Comparison of ENCODE assay signal across 4 worm cellular contexts in genomic region chrX:11563663-11564062, ce11.
TF ChIP-seq lines count a peak whose summit lies in the region.

trpp-9 (plus strand) TSS chrX:11563923.

TF ChIP-seq in whole organism, L2 larva, 48 proteins besides CTCF, POLR2A, EP300 and RAD21 (continues in another document):
- TF ChIP-seq F13H6.1 (tag; optimal IDR thresholded peaks at IDR 0.05; lab: Kevin White, UChicago) (peak; percentile 47), alr-1 (tag; optimal IDR thresholded peaks at IDR 0.05; lab: Kevin White, UChicago) (no peak), nhr-77 (tag; optimal IDR thresholded peaks at IDR 0.05; lab: Kevin White, UChicago) (no peak), fos-1 (tag; optimal IDR thresholded peaks at IDR 0.05; lab: Kevin White, UChicago) (peak; percentile 42), Y55F3AM.14 (GFP tag; optimal IDR thresholded peaks at IDR 0.05; lab: Kevin White, UChicago) (no peak), lin-39 (tag; optimal IDR thresholded peaks at IDR 0.05; lab: Kevin White, UChicago) (no peak), lin-13 (GFP tag; optimal IDR thresholded peaks at IDR 0.05; lab: Kevin White, UChicago) (no peak), elt-3 (tag; optimal IDR thresholded peaks at IDR 0.05; lab: Kevin White, UChicago) (no peak), ZK546.5 (tag; optimal IDR thresholded peaks at IDR 0.05; lab: Kevin White, UChicago) (no peak), aly-2 (tag; optimal IDR thresholded peaks at IDR 0.05; lab: Kevin White, UChicago) (no peak), unc-39 (tag; optimal IDR thresholded peaks at IDR 0.05; lab: Kevin White, UChicago) (no peak), ceh-16 (tag; optimal IDR thresholded peaks at IDR 0.05; lab: Kevin White, UChicago) (no peak), sma-9 (GFP tag; optimal IDR thresholded peaks at IDR 0.05; lab: Kevin White, UChicago) (peak; percentile 61), sma-9 (tag; optimal IDR thresholded peaks at IDR 0.05; lab: Kevin White, UChicago) (no peak), unc-62 (GFP tag; optimal IDR thresholded peaks at IDR 0.05; lab: Kevin White, UChicago) (no peak), nhr-10 (tag; optimal IDR thresholded peaks at IDR 0.05; lab: Kevin White, UChicago) (no peak), snpc-4 (tag; optimal IDR thresholded peaks at IDR 0.05; lab: Kevin White, UChicago) (no peak), ztf-1 (GFP tag; conservative IDR thresholded peaks at IDR 0.05; lab: Robert Waterston, UW) (no peak), C34F6.9 (tag; optimal IDR thresholded peaks at IDR 0.05; lab: Kevin White, UChicago) (peak; percentile 61), mbf-1 (tag; optimal IDR thresholded peaks at IDR 0.05; lab: Kevin White, UChicago) (no peak), mab-5 (tag; optimal IDR thresholded peaks at IDR 0.05; lab: Kevin White, UChicago) (peak; percentile 9), ama-1 (optimal IDR thresholded peaks at IDR 0.05; lab: Kevin White, UChicago) (no peak), blmp-1 (tag; optimal IDR thresholded peaks at IDR 0.05; lab: Kevin White, UChicago; ENCODE audit: insufficient read depth) (peak; percentile 92), ceh-82 (tag; optimal IDR thresholded peaks at IDR 0.05; lab: Kevin White, UChicago) (no peak)

TF ChIP-seq in whole organism, L4 larva, 104 proteins besides CTCF, POLR2A, EP300 and RAD21 (continues in another document):
- no peak for TF ChIP-seq fkh-10 (GFP tag; optimal IDR thresholded peaks at IDR 0.05; lab: Kevin White, UChicago)
- TF ChIP-seq gei-8 (GFP tag; optimal IDR thresholded peaks at IDR 0.05; lab: Kevin White, UChicago) = no peak
- no peak for TF ChIP-seq php-3 (GFP tag; IDR thresholded peaks at IDR 0.05; lab: Robert Waterston, UW)
- TF ChIP-seq egl-27 (tag; optimal IDR thresholded peaks at IDR 0.05; lab: Kevin White, UChicago) = no peak
- peak; percentile 23 for TF ChIP-seq nhr-6 (tag; optimal IDR thresholded peaks at IDR 0.05; lab: Kevin White, UChicago)
- TF ChIP-seq nhr-10 (tag; optimal IDR thresholded peaks at IDR 0.05; lab: Kevin White, UChicago) = no peak
- TF ChIP-seq madf-5 (GFP tag; IDR thresholded peaks at IDR 0.05; lab: Robert Waterston, UW) = no peak
- TF ChIP-seq zfp-2 (tag; optimal IDR thresholded peaks at IDR 0.05; lab: Kevin White, UChicago) = no peak
- no peak for TF ChIP-seq ceh-32 (tag; optimal IDR thresholded peaks at IDR 0.05; lab: Kevin White, UChicago; ENCODE audit: poor library complexity)
- peak; percentile 97 for TF ChIP-seq hlh-30 (tag; optimal IDR thresholded peaks at IDR 0.05; lab: Kevin White, UChicago; ENCODE audit: insufficient read depth)
- TF ChIP-seq dve-1 (tag; optimal IDR thresholded peaks at IDR 0.05; lab: Kevin White, UChicago; ENCODE audit: insufficient read depth) = peak; percentile 47
- TF ChIP-seq dmd-8 (GFP tag; IDR thresholded peaks at IDR 0.05; lab: Robert Waterston, UW) = no peak
- TF ChIP-seq zip-2 (tag; optimal IDR thresholded peaks at IDR 0.05; lab: Kevin White, UChicago) = no peak
- peak in 1 of 2 experiments; percentile 96 for TF ChIP-seq unc-62 (GFP tag; optimal IDR thresholded peaks at IDR 0.05 in 1 of 2; lab: Kevin White, UChicago)
- no peak for TF ChIP-seq unc-62 (tag; optimal IDR thresholded peaks at IDR 0.05; lab: Kevin White, UChicago)
- TF ChIP-seq set-16 (GFP tag; IDR thresholded peaks at IDR 0.05; lab: Robert Waterston, UW) = no peak
- peak; percentile 71 for TF ChIP-seq hlh-11 (tag; optimal IDR thresholded peaks at IDR 0.05; lab: Kevin White, UChicago)
- no peak for TF ChIP-seq T20F7.1 (GFP tag; optimal IDR thresholded peaks at IDR 0.05; lab: Kevin White, UChicago)
- TF ChIP-seq Y5F2A.4 (GFP tag; optimal IDR thresholded peaks at IDR 0.05; lab: Kevin White, UChicago) = no peak
- TF ChIP-seq spr-3 (GFP tag; optimal IDR thresholded peaks at IDR 0.05; lab: Kevin White, UChicago) = no peak
- no peak for TF ChIP-seq ceh-28 (tag; optimal IDR thresholded peaks at IDR 0.05; lab: Kevin White, UChicago)
- peak in 1 of 2 experiments; percentile 7 for TF ChIP-seq daf-16 (GFP tag; optimal IDR thresholded peaks at IDR 0.05; lab: Kevin White, UChicago)
- no peak for TF ChIP-seq daf-16 (tag; optimal IDR thresholded peaks at IDR 0.05; lab: Kevin White, UChicago)
- TF ChIP-seq R02D3.7 (tag; optimal IDR thresholded peaks at IDR 0.05; lab: Kevin White, UChicago) = no peak
- TF ChIP-seq ctbp-1 (GFP tag; IDR thresholded peaks at IDR 0.05; lab: Robert Waterston, UW) = no peak

TF ChIP-seq in whole organism, late embryonic, 69 proteins besides CTCF, POLR2A, EP300 and RAD21 (continues in another document):
- no peak for TF ChIP-seq pqm-1 (tag; optimal IDR thresholded peaks at IDR 0.05; lab: Kevin White, UChicago)
- no peak for TF ChIP-seq che-1 (tag; optimal IDR thresholded peaks at IDR 0.05; lab: Kevin White, UChicago)
- no peak for TF ChIP-seq K02D7.2 (tag; optimal IDR thresholded peaks at IDR 0.05; lab: Kevin White, UChicago)
- TF ChIP-seq ceh-2 (tag; optimal IDR thresholded peaks at IDR 0.05; lab: Kevin White, UChicago) = no peak
- peak; percentile 48 for TF ChIP-seq nfya-1 (tag; optimal IDR thresholded peaks at IDR 0.05; lab: Kevin White, UChicago)
- TF ChIP-seq pag-3 (tag; optimal IDR thresholded peaks at IDR 0.05; lab: Kevin White, UChicago; ENCODE audit: borderline replicate concordance) = no peak
- no peak for TF ChIP-seq fax-1 (tag; optimal IDR thresholded peaks at IDR 0.05; lab: Kevin White, UChicago)
- no peak for TF ChIP-seq fkh-6 (tag; optimal IDR thresholded peaks at IDR 0.05; lab: Kevin White, UChicago)
- TF ChIP-seq tbx-2 (tag; optimal IDR thresholded peaks at IDR 0.05; lab: Kevin White, UChicago) = peak; percentile 29
- TF ChIP-seq sox-4 (tag; optimal IDR thresholded peaks at IDR 0.05; lab: Kevin White, UChicago) = no peak
- TF ChIP-seq odd-2 (tag; optimal IDR thresholded peaks at IDR 0.05; lab: Kevin White, UChicago) = no peak
- no peak for TF ChIP-seq ztf-16 (tag; optimal IDR thresholded peaks at IDR 0.05; lab: Kevin White, UChicago)
- TF ChIP-seq hlh-30 (tag; optimal IDR thresholded peaks at IDR 0.05; lab: Kevin White, UChicago; ENCODE audit: insufficient read depth) = peak; percentile 83
- peak; percentile 47 for TF ChIP-seq ceh-31 (tag; optimal IDR thresholded peaks at IDR 0.05; lab: Kevin White, UChicago)
- TF ChIP-seq unc-3 (GFP tag; conservative IDR thresholded peaks at IDR 0.05; lab: Robert Waterston, UW) = no peak
- no peak for TF ChIP-seq unc-3 (tag; optimal IDR thresholded peaks at IDR 0.05; lab: Kevin White, UChicago)
- TF ChIP-seq ceh-30 (tag; optimal IDR thresholded peaks at IDR 0.05; lab: Kevin White, UChicago) = no peak
- no peak for TF ChIP-seq T23F11.4 (GFP tag; optimal IDR thresholded peaks at IDR 0.05; lab: Kevin White, UChicago)
- TF ChIP-seq mec-3 (tag; optimal IDR thresholded peaks at IDR 0.05; lab: Kevin White, UChicago; ENCODE audit: borderline replicate concordance) = no peak
- no peak for TF ChIP-seq zip-5 (tag; optimal IDR thresholded peaks at IDR 0.05; lab: Kevin White, UChicago)
- TF ChIP-seq pax-1 (tag; optimal IDR thresholded peaks at IDR 0.05; lab: Kevin White, UChicago) = no peak
- TF ChIP-seq ama-1 (optimal IDR thresholded peaks at IDR 0.05; lab: Kevin White, UChicago) = no peak
- peak; percentile 27 for TF ChIP-seq unc-55 (GFP tag; optimal IDR thresholded peaks at IDR 0.05; lab: Kevin White, UChicago)
- no peak for TF ChIP-seq ceh-45 (GFP tag; IDR thresholded peaks at IDR 0.05; lab: Robert Waterston, UW)
- TF ChIP-seq hlh-8 (tag; optimal IDR thresholded peaks at IDR 0.05; lab: Kevin White, UChicago) = no peak
- TF ChIP-seq ceh-48 (tag; optimal IDR thresholded peaks at IDR 0.05; lab: Kevin White, UChicago) = no peak
- no peak for TF ChIP-seq ceh-9 (tag; optimal IDR thresholded peaks at IDR 0.05; lab: Kevin White, UChicago)

TF ChIP-seq in whole organism, mixed stage, embryonic, 35 proteins besides CTCF, POLR2A, EP300 and RAD21:
- TF ChIP-seq flh-1 (GFP tag; optimal IDR thresholded peaks at IDR 0.05; lab: Kevin White, UChicago) (no peak), ceh-43 (GFP tag; optimal IDR thresholded peaks at IDR 0.05; lab: Kevin White, UChicago) (no peak), pha-4 (tag; optimal IDR thresholded peaks at IDR 0.05; lab: Kevin White, UChicago) (peak; percentile 36), sptf-1 (tag; optimal IDR thresholded peaks at IDR 0.05; lab: Kevin White, UChicago) (peak; percentile 3), nhr-76 (tag; optimal IDR thresholded peaks at IDR 0.05; lab: Kevin White, UChicago) (no peak), lin-32 (GFP tag; optimal IDR thresholded peaks at IDR 0.05; lab: Kevin White, UChicago) (no peak), nhr-2 (tag; optimal IDR thresholded peaks at IDR 0.05; lab: Kevin White, UChicago) (no peak), hlh-1 (tag; optimal IDR thresholded peaks at IDR 0.05; lab: Kevin White, UChicago) (peak; percentile 2), ceh-39 (tag; optimal IDR thresholded peaks at IDR 0.05; lab: Kevin White, UChicago) (no peak), elt-3 (tag; optimal IDR thresholded peaks at IDR 0.05; lab: Kevin White, UChicago) (no peak), mep-1 (tag; optimal IDR thresholded peaks at IDR 0.05; lab: Kevin White, UChicago) (peak; percentile 16), mls-2 (tag; optimal IDR thresholded peaks at IDR 0.05; lab: Kevin White, UChicago) (no peak), unc-62 (GFP tag; optimal IDR thresholded peaks at IDR 0.05; lab: Kevin White, UChicago) (no peak), elt-1 (tag; optimal IDR thresholded peaks at IDR 0.05; lab: Kevin White, UChicago; ENCODE audit: borderline replicate concordance, insufficient read depth) (peak; percentile 15), blmp-1 (tag; optimal IDR thresholded peaks at IDR 0.05; lab: Kevin White, UChicago) (peak; percentile 85), drap-1 (GFP tag; optimal IDR thresholded peaks at IDR 0.05; lab: Kevin White, UChicago) (no peak), ces-1 (GFP tag; optimal IDR thresholded peaks at IDR 0.05; lab: Kevin White, UChicago) (peak; percentile 40), lsy-2 (tag; optimal IDR thresholded peaks at IDR 0.05; lab: Kevin White, UChicago) (peak; percentile 29), unc-39 (tag; optimal IDR thresholded peaks at IDR 0.05; lab: Kevin White, UChicago) (no peak)
